Fruit fly (Drosophila melanogaster): ENCODE measurements around the gene CG31624.

Gene CG31624

DNA sequence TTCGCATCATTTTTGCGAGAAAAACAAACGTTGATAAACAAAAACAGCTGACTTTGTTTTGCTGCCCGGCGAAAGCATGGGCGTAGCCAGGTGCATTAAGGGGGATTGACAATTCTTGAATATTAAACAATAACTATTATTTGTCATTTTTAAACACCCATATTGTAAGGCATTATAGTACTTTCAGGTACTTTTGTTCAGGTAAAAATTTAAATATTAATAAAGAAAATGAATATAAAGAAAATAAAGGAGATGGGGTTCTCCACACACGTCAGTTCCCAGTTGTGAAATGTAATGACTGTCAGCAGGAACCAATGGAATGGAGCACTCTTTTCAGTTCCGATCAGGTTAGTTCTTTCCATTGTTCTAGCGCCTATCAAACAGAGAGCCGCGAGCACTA lies 41.6 kb downstream of the CG31624 start, which contains the start of the genes Coq3 and Pld3 (continued):
- TF ChIP-seq pdm3 (GFP tag; optimal IDR thresholded peaks at IDR 0.05) (peak; percentile 95), Lpt (GFP tag; optimal IDR thresholded peaks at IDR 0.05) (peak; percentile 91), CG31627 (GFP tag; optimal IDR thresholded peaks at IDR 0.05) (peak; percentile 94), CG34406 (GFP tag; optimal IDR thresholded peaks at IDR 0.05) (peak; percentile 95), CG16779 (tag; optimal IDR thresholded peaks at IDR 0.05) (no peak), Eip78C (GFP tag) (peak; percentile 99), Hr4 (GFP tag; optimal IDR thresholded peaks at IDR 0.05) (peak; percentile 93), fd59A (GFP tag; optimal IDR thresholded peaks at IDR 0.05) (peak; percentile 82), CG32006 (GFP tag; optimal IDR thresholded peaks at IDR 0.05) (peak; percentile 92), CG6276 (GFP tag; optimal IDR thresholded peaks at IDR 0.05) (no peak), CG11294 (GFP tag; IDR thresholded peaks at IDR 0.05) (peak; percentile 86), svp (GFP tag) (no peak), Met (GFP tag; optimal IDR thresholded peaks at IDR 0.05) (peak; percentile 94), Eip75B (GFP tag; optimal IDR thresholded peaks at IDR 0.05) (peak; percentile 94), topi (GFP tag; optimal IDR thresholded peaks at IDR 0.05) (peak; percentile 94), CG6808 (GFP tag; optimal IDR thresholded peaks at IDR 0.05) (peak; percentile 89), CG15336 (GFP tag; IDR thresholded peaks at IDR 0.05) (peak; percentile 88)

DNA sequence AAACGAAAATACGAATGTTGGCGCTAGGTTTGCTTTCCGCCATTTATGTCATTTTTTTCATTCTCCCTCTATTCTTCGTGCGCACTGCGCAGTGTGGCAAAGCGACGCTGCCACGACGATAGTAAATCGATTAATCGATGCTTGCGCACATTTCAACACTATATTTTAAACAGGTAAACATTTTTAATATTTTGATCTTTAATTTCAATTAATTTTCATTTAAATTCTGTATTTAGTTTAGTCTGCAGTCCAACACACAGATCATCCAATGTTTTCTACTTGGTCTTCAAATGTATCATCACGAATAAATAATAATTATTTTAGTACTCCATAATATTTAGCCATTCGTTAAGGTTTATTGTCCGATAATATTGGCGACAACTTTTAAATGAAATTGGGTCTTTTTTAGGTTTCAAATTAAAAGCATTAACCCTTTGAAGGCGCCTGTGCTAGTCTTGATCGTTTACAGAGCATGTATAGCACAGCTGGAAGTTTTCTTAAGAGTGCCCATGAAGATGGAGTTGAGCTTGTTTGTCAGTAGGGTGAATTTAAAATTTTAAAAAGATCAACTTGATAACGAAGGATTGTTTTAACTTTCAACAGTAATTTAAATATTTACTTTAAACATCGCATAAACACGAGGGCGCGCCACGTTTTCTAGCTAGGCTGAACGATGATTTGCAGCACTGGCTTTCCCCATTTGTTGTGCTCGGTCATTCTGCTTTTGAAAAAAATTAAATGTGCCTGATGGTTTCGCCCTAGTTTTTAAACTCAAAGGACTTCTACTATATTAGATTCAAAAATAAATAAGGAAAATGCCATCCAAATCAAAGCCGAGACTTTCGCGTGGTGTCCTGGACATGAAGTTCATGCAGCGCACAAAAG lies 43.8 kb downstream of the CG31624 start, which contains the start of the genes Mpp6 and E2f2:
Gene Mpp6, plus strand, starts transcription at position 133 of the 885 bp plus-strand sequence.
Gene E2f2, minus strand, starts transcription at position 594 of the 885 bp plus-strand sequence.
- TF ChIP-seq CG7368 (GFP tag; optimal IDR thresholded peaks at IDR 0.05) (peak; percentile 2), fkh (GFP tag; optimal IDR thresholded peaks at IDR 0.05) (peak; percentile 78), CG3919 (GFP tag; optimal IDR thresholded peaks at IDR 0.05) (peak; percentile 5), CG3032 (tag; optimal IDR thresholded peaks at IDR 0.05) (no peak), CG8319 (GFP tag; optimal IDR thresholded peaks at IDR 0.05) (no peak), CG16779 (tag; optimal IDR thresholded peaks at IDR 0.05) (no peak), pdm3 (GFP tag; optimal IDR thresholded peaks at IDR 0.05) (peak; percentile 22), Ets21C (GFP tag; optimal IDR thresholded peaks at IDR 0.05) (no peak), Hr4 (GFP tag; optimal IDR thresholded peaks at IDR 0.05) (peak; percentile 32), esn (GFP tag; optimal IDR thresholded peaks at IDR 0.05) (peak; percentile 46), Eip78C (GFP tag) (peak; percentile 77), CG31627 (GFP tag; optimal IDR thresholded peaks at IDR 0.05) (peak; percentile 34), achi (GFP tag; optimal IDR thresholded peaks at IDR 0.05) (peak; percentile 25), CG6163 (GFP tag; IDR thresholded peaks at IDR 0.05) (peak; percentile 43; the same call in 1 of the 3 replicates), Sox102F (GFP tag; optimal IDR thresholded peaks at IDR 0.05) (no peak), lz (GFP tag; optimal IDR thresholded peaks at IDR 0.05) (peak; percentile 19), CG10631 (GFP tag; optimal IDR thresholded peaks at IDR 0.05) (peak; percentile 41), svp (GFP tag) (no peak), Eip75B (GFP tag; optimal IDR thresholded peaks at IDR 0.05) (no peak), CG10669 (GFP tag; optimal IDR thresholded peaks at IDR 0.05) (no peak), topi (GFP tag; optimal IDR thresholded peaks at IDR 0.05) (peak; percentile 9), dsx (GFP tag; optimal IDR thresholded peaks at IDR 0.05; ENCODE audit: poor library complexity, severe bottlenecking) (no peak), cyc (GFP tag; optimal IDR thresholded peaks at IDR 0.05) (peak; percentile 17)

DNA sequence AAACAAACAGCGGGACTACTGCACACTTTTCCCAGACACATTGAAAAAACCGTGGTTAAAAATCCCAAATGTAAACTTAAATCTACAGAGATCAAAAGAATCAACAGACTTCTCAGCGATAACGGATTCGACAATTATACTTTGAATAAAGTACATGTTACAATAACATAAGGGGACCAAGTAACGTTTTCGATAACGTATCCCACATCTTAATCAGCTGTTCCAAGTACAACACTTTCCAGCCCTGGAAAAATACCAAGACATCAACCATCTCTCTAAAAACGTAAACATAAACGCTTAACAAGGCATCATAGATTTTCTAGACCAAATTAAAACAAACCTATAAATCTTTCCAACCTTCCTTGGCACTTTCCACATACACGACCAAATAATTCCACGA lies 46.3 kb downstream of the CG31624 start:
- no peak for TF ChIP-seq ss (GFP tag; optimal IDR thresholded peaks at IDR 0.05)
- no peak for TF ChIP-seq achi (GFP tag; optimal IDR thresholded peaks at IDR 0.05)
- no peak for TF ChIP-seq CG3919 (GFP tag; optimal IDR thresholded peaks at IDR 0.05)
- TF ChIP-seq CG8319 (GFP tag; optimal IDR thresholded peaks at IDR 0.05), result no peak
- TF ChIP-seq CG32006 (GFP tag; optimal IDR thresholded peaks at IDR 0.05), result no peak
- no peak for TF ChIP-seq CG11294 (GFP tag; IDR thresholded peaks at IDR 0.05)
- TF ChIP-seq vri (GFP tag; optimal IDR thresholded peaks at IDR 0.05), result no peak
- no peak for TF ChIP-seq Ets21C (GFP tag; optimal IDR thresholded peaks at IDR 0.05)
- no peak for TF ChIP-seq svp (GFP tag)
- no peak for TF ChIP-seq eg (GFP tag; IDR thresholded peaks at IDR 0.05)
- TF ChIP-seq CG6792 (GFP tag; optimal IDR thresholded peaks at IDR 0.05), result no peak
